Fruit fly (Drosophila melanogaster) whole organism, adult: ENCODE measurements around the gene CG42852.

Experiments used
- CG12768 ChIP-seq: fragments of 200-800 bp; sonication (Bioruptor generic); optimal IDR thresholded peaks from 2 replicates; lab custom pipeline; 2017; ENCODE audit warnings: missing biosample characterization, missing genetic modification characterization, mild to moderate bottlenecking, moderate library complexity, missing genetic modification reagents
- CG14711 ChIP-seq: fragments of 200-800 bp; sonication (Bioruptor generic); optimal IDR thresholded peaks from 2 replicates; lab custom pipeline; 2018; ENCODE audit warnings: missing biosample characterization, mild to moderate bottlenecking, missing genetic modification characterization, moderate library complexity
- CG1620 ChIP-seq: fragments of 200-800 bp; sonication (Bioruptor generic); optimal IDR thresholded peaks from 2 replicates; lab custom pipeline; 2016; ENCODE audit warnings: missing biosample characterization, missing genetic modification characterization
- CG33017 ChIP-seq: fragments of 200-800 bp; sonication (Bioruptor generic); optimal IDR thresholded peaks from 2 replicates; lab custom pipeline; 2018; ENCODE audit warnings: missing biosample characterization, mild to moderate bottlenecking, missing genetic modification characterization, moderate library complexity
- CG5204 ChIP-seq: fragments of 200-800 bp; sonication (Bioruptor generic); optimal IDR thresholded peaks from 2 replicates; lab custom pipeline; 2016; ENCODE audit warnings: missing biosample characterization, missing genetic modification characterization
- CG7101 ChIP-seq: fragments of 200-800 bp; sonication (Bioruptor generic); optimal IDR thresholded peaks from 2 replicates; lab custom pipeline; 2018; ENCODE audit warnings: missing biosample characterization, mild to moderate bottlenecking, missing genetic modification characterization, moderate library complexity
- Clk ChIP-seq: fragments of 200-800 bp; sonication (Bioruptor generic); optimal IDR thresholded peaks from 2 replicates; lab custom pipeline; 2017; ENCODE audit warnings: missing biosample characterization, missing genetic modification characterization
- Mnt ChIP-seq: fragments of 200-800 bp; sonication (Bioruptor generic); optimal IDR thresholded peaks from 2 replicates; lab custom pipeline; 2016; ENCODE audit warnings: missing biosample characterization, mild to moderate bottlenecking, missing genetic modification characterization
- cnc ChIP-seq, 2 experiments: fragments of >200 bp; optimal IDR thresholded peaks; 2 replicates each; lab custom pipeline; 2017
- kay ChIP-seq: fragments of 200-800 bp; sonication (Bioruptor generic); peaks from one replicate; lab custom pipeline; 2016; ENCODE audit warnings: missing biosample characterization, missing genetic modification characterization, borderline replicate concordance
- ovo ChIP-seq: fragments of 200-800 bp; sonication (Bioruptor generic); optimal IDR thresholded peaks from 2 replicates; lab custom pipeline; 2016; ENCODE audit warnings: missing biosample characterization, missing genetic modification characterization

DNA sequence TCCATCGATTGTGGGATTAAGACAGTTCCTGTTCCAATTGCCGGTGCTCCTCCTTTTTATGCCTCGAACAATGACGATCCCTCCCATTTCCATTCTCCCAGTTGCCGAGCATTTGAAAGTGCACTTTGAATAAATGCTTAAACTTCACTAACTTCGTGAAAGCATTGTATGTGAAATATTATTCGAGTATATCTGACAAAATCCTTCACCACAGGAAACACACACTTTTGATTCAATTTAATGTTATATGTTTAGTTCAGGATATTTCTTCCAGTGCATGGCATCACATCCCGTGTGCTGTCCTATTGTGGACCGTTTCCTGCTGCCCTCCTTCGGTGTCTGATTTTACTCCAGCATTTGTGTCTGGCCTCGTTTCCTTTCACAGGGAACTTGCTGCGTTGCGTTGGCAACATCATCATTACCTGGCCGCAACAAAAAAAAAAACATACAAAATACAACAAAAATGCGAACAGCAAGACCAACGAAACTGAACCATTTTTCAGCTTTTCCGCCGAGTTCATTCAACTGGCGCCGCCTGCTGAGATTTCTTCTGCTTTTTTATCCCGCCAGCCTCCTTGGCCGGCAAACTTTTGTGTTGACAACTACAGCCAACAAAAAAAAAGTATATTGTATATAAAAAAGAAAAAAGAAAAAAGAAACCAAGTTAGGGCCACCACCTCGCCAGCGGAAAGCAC, 2.7 kb upstream of the CG42852 start:
- TF ChIP-seq Clk (no peak), CG7101 (tag; lab: Kevin White, UChicago) (no peak), CG1620 (GFP tag; lab: Kevin White, UChicago) (no peak), kay (GFP tag; lab: Kevin White, UChicago) (no peak), CG12768 (GFP tag; lab: Kevin White, UChicago) (no peak), CG5204 (GFP tag; lab: Kevin White, UChicago) (no peak), ovo (GFP tag; lab: Kevin White, UChicago) (no peak), cnc (optimal IDR thresholded peaks at IDR 0.05; lab: Kevin White, UChicago) (no peak), Mnt (GFP tag; lab: Kevin White, UChicago) (no peak), CG14711 (tag; lab: Kevin White, UChicago) (no peak), CG33017 (tag; lab: Kevin White, UChicago) (no peak)
